Fruit fly (Drosophila melanogaster) whole organism, prepupa: ENCODE measurements around the gene S-Lap4.
A peak's percentile ranks its signal among the peaks of the same experiment; 100 is the strongest.

Experiments
- CG10631 ChIP-seq: fragments of 200-800 bp; sonication (Bioruptor generic); optimal IDR thresholded peaks from 2 replicates; lab custom pipeline; 2016; ENCODE audit warnings: missing biosample characterization, missing genetic modification characterization
- CG10669 ChIP-seq: fragments of 200-800 bp; sonication (Bioruptor generic); optimal IDR thresholded peaks from 3 replicates; lab custom pipeline; 2018; ENCODE audit warnings: missing biosample characterization, mild to moderate bottlenecking, missing genetic modification characterization, moderate library complexity
- CG11762 ChIP-seq: fragments of 200-800 bp; sonication (Bioruptor generic); optimal IDR thresholded peaks from 3 replicates; lab custom pipeline; 2016; ENCODE audit warnings: missing biosample characterization, missing genetic modification characterization; ENCODE audit not compliant: insufficient read depth
- CG11902 ChIP-seq: fragments of 200-800 bp; sonication (Bioruptor generic); optimal IDR thresholded peaks from 3 replicates; lab custom pipeline; 2016; ENCODE audit warnings: missing biosample characterization, missing genetic modification characterization
- CG15336 ChIP-seq: fragments of 200-800 bp; sonication (Bioruptor generic); IDR thresholded peaks from 2 replicates; pipeline ENCODE4 v1.3.6; 2022; ENCODE audit warnings: missing biosample characterization, missing genetic modification characterization
- CG1621 ChIP-seq: fragments of 200-800 bp; sonication (Bioruptor generic); optimal IDR thresholded peaks from 3 replicates; lab custom pipeline; 2018; ENCODE audit warnings: missing biosample characterization, mild to moderate bottlenecking, missing genetic modification characterization
- CG3032 ChIP-seq: fragments of 200-800 bp; optimal IDR thresholded peaks from 2 replicates; lab custom pipeline; 2019; ENCODE audit warnings: missing biosample characterization, mild to moderate bottlenecking, missing genetic modification characterization, moderate library complexity
- CG32006 ChIP-seq: fragments of 200-800 bp; sonication (Bioruptor generic); optimal IDR thresholded peaks from 3 replicates; lab custom pipeline; 2017; ENCODE audit warnings: missing biosample characterization, mild to moderate bottlenecking, missing genetic modification characterization
- CG34406 ChIP-seq: fragments of 200-800 bp; sonication (Bioruptor generic); optimal IDR thresholded peaks from 3 replicates; lab custom pipeline; 2016; ENCODE audit warnings: missing biosample characterization, missing genetic modification characterization
- CG3919 ChIP-seq: fragments of 200-800 bp; sonication (Bioruptor generic); optimal IDR thresholded peaks from 3 replicates; lab custom pipeline; 2016; ENCODE audit warnings: missing biosample characterization, missing genetic modification characterization
- CG4318 ChIP-seq: fragments of 200-800 bp; sonication (Bioruptor generic); optimal IDR thresholded peaks from 3 replicates; lab custom pipeline; 2017; ENCODE audit warnings: missing biosample characterization, mild to moderate bottlenecking, missing genetic modification characterization
- CG6276 ChIP-seq: fragments of 200-800 bp; sonication (Bioruptor generic); optimal IDR thresholded peaks from 2 replicates; lab custom pipeline; 2017; ENCODE audit warnings: missing biosample characterization, mild to moderate bottlenecking, missing genetic modification characterization
- CG6792 ChIP-seq: fragments of 200-800 bp; sonication (Bioruptor generic); optimal IDR thresholded peaks from 3 replicates; lab custom pipeline; 2016; ENCODE audit warnings: missing biosample characterization, missing genetic modification characterization
- CG6808 ChIP-seq: fragments of 200-800 bp; sonication (Bioruptor generic); optimal IDR thresholded peaks from 3 replicates; lab custom pipeline; 2017; ENCODE audit warnings: missing biosample characterization, missing genetic modification characterization, mild to moderate bottlenecking, moderate library complexity, missing genetic modification reagents
- CG6854 ChIP-seq: fragments of 200-800 bp; sonication (Bioruptor generic); optimal IDR thresholded peaks from 2 replicates; lab custom pipeline; 2017; ENCODE audit warnings: missing biosample characterization, mild to moderate bottlenecking, missing genetic modification characterization
- CG7368 ChIP-seq: fragments of 200-800 bp; sonication (Bioruptor generic); optimal IDR thresholded peaks from 3 replicates; lab custom pipeline; 2016; ENCODE audit warnings: missing biosample characterization, missing genetic modification characterization
- CG8119 ChIP-seq: fragments of 200-800 bp; sonication (Bioruptor generic); IDR thresholded peaks from 3 replicates; pipeline ENCODE4 v1.3.6; 2022; ENCODE audit warnings: missing biosample characterization, missing genetic modification characterization
- CG8319 ChIP-seq: fragments of 200-800 bp; sonication (Bioruptor generic); optimal IDR thresholded peaks from 3 replicates; lab custom pipeline; 2016; ENCODE audit warnings: missing biosample characterization, missing genetic modification characterization
- CG9139 ChIP-seq: fragments of 200-800 bp; sonication (Bioruptor generic); optimal IDR thresholded peaks from 3 replicates; lab custom pipeline; 2017; ENCODE audit warnings: missing biosample characterization, mild to moderate bottlenecking, missing genetic modification characterization
- Eip75B ChIP-seq: fragments of 200-800 bp; sonication (Bioruptor generic); optimal IDR thresholded peaks from 3 replicates; lab custom pipeline; 2016; ENCODE audit warnings: missing biosample characterization, missing genetic modification characterization
- Eip78C ChIP-seq: fragments of 200-800 bp; sonication (Bioruptor generic); peaks from one replicate; lab custom pipeline; 2016; ENCODE audit warnings: missing biosample characterization, missing genetic modification characterization
- Eip93F ChIP-seq: fragments of 200-800 bp; sonication (Bioruptor generic); optimal IDR thresholded peaks from 2 replicates; lab custom pipeline; 2016; ENCODE audit warnings: missing biosample characterization, mild to moderate bottlenecking, missing genetic modification characterization
- Ets96B ChIP-seq: fragments of 200-800 bp; optimal IDR thresholded peaks from 2 replicates; lab custom pipeline; 2019; ENCODE audit warnings: missing biosample characterization, mild to moderate bottlenecking, missing genetic modification characterization, moderate library complexity
- Hr38 ChIP-seq: sonication (Bioruptor generic); optimal IDR thresholded peaks from 2 replicates; lab custom pipeline; 2016; ENCODE audit warnings: missing biosample characterization, missing genetic modification characterization
- Hr4 ChIP-seq: fragments of 200-800 bp; sonication (Bioruptor generic); optimal IDR thresholded peaks from 3 replicates; lab custom pipeline; 2016; ENCODE audit warnings: missing biosample characterization, missing genetic modification characterization
- Lpt ChIP-seq: fragments of 200-800 bp; sonication (Bioruptor generic); optimal IDR thresholded peaks from 3 replicates; lab custom pipeline; 2016; ENCODE audit warnings: missing biosample characterization, missing genetic modification characterization
- OdsH ChIP-seq: fragments of 200-800 bp; sonication (Bioruptor generic); optimal IDR thresholded peaks from 3 replicates; lab custom pipeline; 2016; ENCODE audit warnings: missing biosample characterization, missing genetic modification characterization
- Sox102F ChIP-seq: fragments of 200-800 bp; sonication (Bioruptor generic); optimal IDR thresholded peaks from 2 replicates; lab custom pipeline; 2016; ENCODE audit warnings: missing biosample characterization, mild to moderate bottlenecking, missing genetic modification characterization
- Sox14 ChIP-seq: fragments of 200-800 bp; sonication (Bioruptor generic); optimal IDR thresholded peaks from 3 replicates; lab custom pipeline; 2016; ENCODE audit warnings: missing biosample characterization, missing genetic modification characterization
- Sox15 ChIP-seq: fragments of 200-800 bp; sonication (Bioruptor generic); optimal IDR thresholded peaks from 3 replicates; lab custom pipeline; 2016; ENCODE audit warnings: missing biosample characterization, missing genetic modification characterization
- achi ChIP-seq: fragments of 200-800 bp; sonication (Bioruptor generic); optimal IDR thresholded peaks from 3 replicates; lab custom pipeline; 2016; ENCODE audit warnings: missing biosample characterization, missing genetic modification characterization
- acj6 ChIP-seq: fragments of 200-800 bp; sonication (Bioruptor generic); optimal IDR thresholded peaks from 3 replicates; lab custom pipeline; 2016; ENCODE audit warnings: missing biosample characterization, missing genetic modification characterization
- dac ChIP-seq: fragments of 200-800 bp; sonication (Bioruptor generic); optimal IDR thresholded peaks from 2 replicates; lab custom pipeline; 2017; ENCODE audit warnings: missing biosample characterization, mild to moderate bottlenecking, missing genetic modification characterization
- dsx ChIP-seq: fragments of 200-800 bp; optimal IDR thresholded peaks from 3 replicates; lab custom pipeline; 2019; ENCODE audit warnings: missing biosample characterization, mild to moderate bottlenecking, missing genetic modification characterization, moderate library complexity; ENCODE audit not compliant: poor library complexity, severe bottlenecking
- eg ChIP-seq: fragments of 200-800 bp; sonication (Bioruptor generic); IDR thresholded peaks from 3 replicates; pipeline ENCODE4 v1.3.6; 2022; ENCODE audit warnings: missing biosample characterization, missing genetic modification characterization
- esn ChIP-seq: fragments of 200-800 bp; sonication (Bioruptor generic); optimal IDR thresholded peaks from 2 replicates; lab custom pipeline; 2016; ENCODE audit warnings: missing biosample characterization, mild to moderate bottlenecking, missing genetic modification characterization, moderate library complexity
- fd59A ChIP-seq: fragments of 200-800 bp; sonication (Bioruptor generic); optimal IDR thresholded peaks from 2 replicates; lab custom pipeline; 2017; ENCODE audit warnings: missing biosample characterization, mild to moderate bottlenecking, missing genetic modification characterization, missing genetic modification reagents
- fkh ChIP-seq: fragments of 200-800 bp; sonication (Bioruptor generic); optimal IDR thresholded peaks from 3 replicates; lab custom pipeline; 2017; ENCODE audit warnings: missing biosample characterization, mild to moderate bottlenecking, missing genetic modification characterization, moderate library complexity
- net ChIP-seq: fragments of 200-800 bp; sonication (Bioruptor generic); optimal IDR thresholded peaks from 3 replicates; lab custom pipeline; 2016; ENCODE audit warnings: missing biosample characterization, missing genetic modification characterization
- pdm3 ChIP-seq: fragments of 200-800 bp; sonication (Bioruptor generic); optimal IDR thresholded peaks from 3 replicates; lab custom pipeline; 2016; ENCODE audit warnings: missing biosample characterization, missing genetic modification characterization
- topi ChIP-seq: fragments of 200-800 bp; sonication (Bioruptor generic); optimal IDR thresholded peaks from 3 replicates; lab custom pipeline; 2016; ENCODE audit warnings: missing biosample characterization, missing genetic modification characterization
- vri ChIP-seq: fragments of 200-800 bp; sonication (Bioruptor generic); optimal IDR thresholded peaks from 3 replicates; lab custom pipeline; 2016; ENCODE audit warnings: missing biosample characterization, mild to moderate bottlenecking, missing genetic modification characterization

S-Lap4 gene

dm6 chr3L:10490561-10490960, at the start of gene S-Lap4:
Gene S-Lap4, plus strand, starts transcription at chr3L:10490861.
- TF ChIP-seq CG8319 (GFP tag; lab: Kevin White, UChicago) = no peak
- TF ChIP-seq CG10631 = no peak

dm6 chr3L:10442486-10442885, 48.2 kb upstream of the S-Lap4 start:
- TF ChIP-seq CG6792 (GFP tag; lab: Kevin White, UChicago) (no peak), CG3919 (GFP tag; lab: Kevin White, UChicago) (no peak), CG6808 (GFP tag; lab: Kevin White, UChicago) (no peak), CG11902 (GFP tag; lab: Kevin White, UChicago) (no peak), Eip78C (no peak), Sox102F (no peak), Eip93F (GFP tag; lab: Kevin White, UChicago) (no peak), CG8119 (GFP tag; lab: Robert Waterston, UW) (no peak), pdm3 (GFP tag; lab: Kevin White, UChicago) (no peak)

- peak; percentile 42 for TF ChIP-seq dac (GFP tag; lab: Kevin White, UChicago)
- TF ChIP-seq CG4318 (GFP tag; lab: Kevin White, UChicago) = peak; percentile 43
- no peak for TF ChIP-seq CG34406 (GFP tag; lab: Kevin White, UChicago)
- TF ChIP-seq CG32006 (GFP tag; lab: Kevin White, UChicago) = peak; percentile 71
- peak; percentile 34 for TF ChIP-seq CG6276 (GFP tag; lab: Kevin White, UChicago)
- peak; percentile 19 for TF ChIP-seq acj6 (GFP tag; lab: Kevin White, UChicago)
- peak; percentile 6 for TF ChIP-seq Sox14 (GFP tag; lab: Kevin White, UChicago)
- peak; percentile 20 for TF ChIP-seq CG6808 (GFP tag; lab: Kevin White, UChicago)
- peak; percentile 4 for TF ChIP-seq dsx
- peak; percentile 36 for TF ChIP-seq CG10631
- TF ChIP-seq CG3032 (tag; lab: Kevin White, UChicago) = peak; percentile 18
- TF ChIP-seq Ets96B (tag; lab: Kevin White, UChicago) = peak; percentile 5
- peak; percentile 33 for TF ChIP-seq achi (GFP tag; lab: Kevin White, UChicago)
- no peak for TF ChIP-seq Sox15 (GFP tag; lab: Kevin White, UChicago)
- TF ChIP-seq CG8119 (GFP tag; lab: Robert Waterston, UW) = peak; percentile 70
- peak; percentile 70 for TF ChIP-seq CG15336
- peak; percentile 68 for TF ChIP-seq Hr4 (GFP tag; lab: Kevin White, UChicago)
- peak; percentile 26 for TF ChIP-seq CG10669 (GFP tag; lab: Kevin White, UChicago)
- peak; percentile 24 for TF ChIP-seq fd59A (GFP tag; lab: Kevin White, UChicago)
- TF ChIP-seq Eip75B (GFP tag; lab: Kevin White, UChicago) = peak; percentile 1
- TF ChIP-seq CG1621 (tag; lab: Kevin White, UChicago) = peak; percentile 29
- no peak for TF ChIP-seq CG11902 (GFP tag; lab: Kevin White, UChicago)
- TF ChIP-seq Sox102F = no peak
- TF ChIP-seq Eip78C = peak; percentile 58
- TF ChIP-seq Hr38 (GFP tag; lab: Kevin White, UChicago) = no peak
- TF ChIP-seq net (GFP tag; lab: Kevin White, UChicago) = peak; percentile 20
- TF ChIP-seq vri (GFP tag; lab: Kevin White, UChicago) = no peak
- peak; percentile 36 for TF ChIP-seq OdsH (GFP tag; lab: Kevin White, UChicago)
- peak; percentile 9 for TF ChIP-seq CG3919 (GFP tag; lab: Kevin White, UChicago)
- TF ChIP-seq Lpt (GFP tag; lab: Kevin White, UChicago) = peak; percentile 34
- peak; percentile 66 for TF ChIP-seq eg
- no peak for TF ChIP-seq CG7368 (GFP tag; lab: Kevin White, UChicago)
- TF ChIP-seq, all 60 proteins: peak for 25
Observed at dm6 chr3L:10443958-10444357, 46.7 kb upstream of the S-Lap4 start.

- TF ChIP-seq CG6808 (GFP tag; lab: Kevin White, UChicago) (no peak), CG10669 (GFP tag; lab: Kevin White, UChicago) (no peak), Eip93F (GFP tag; lab: Kevin White, UChicago) (no peak), CG10631 (peak; percentile 20), fkh (GFP tag; lab: Kevin White, UChicago) (no peak), net (GFP tag; lab: Kevin White, UChicago) (peak; percentile 30), CG34406 (GFP tag; lab: Kevin White, UChicago) (no peak), CG7368 (GFP tag; lab: Kevin White, UChicago) (no peak), CG9139 (GFP tag; lab: Kevin White, UChicago) (no peak), CG6854 (GFP tag; lab: Kevin White, UChicago) (no peak), Sox15 (GFP tag; lab: Kevin White, UChicago) (no peak), topi (no peak), esn (GFP tag; lab: Kevin White, UChicago) (no peak), Sox102F (no peak), CG4318 (GFP tag; lab: Kevin White, UChicago) (no peak), Hr38 (GFP tag; lab: Kevin White, UChicago) (no peak), CG3032 (tag; lab: Kevin White, UChicago) (peak; percentile 9), CG6792 (GFP tag; lab: Kevin White, UChicago) (no peak), dsx (no peak), CG1621 (tag; lab: Kevin White, UChicago) (no peak), CG11762 (GFP tag; lab: Kevin White, UChicago) (no peak), Sox14 (GFP tag; lab: Kevin White, UChicago) (no peak), acj6 (GFP tag; lab: Kevin White, UChicago) (no peak), CG8319 (GFP tag; lab: Kevin White, UChicago) (no peak)
Observed at dm6 chr3L:10446998-10447397, 43.7 kb upstream of the S-Lap4 start.
